4 fruit fly cellular contexts compared by ENCODE assay signal in the genomic region with DNA sequence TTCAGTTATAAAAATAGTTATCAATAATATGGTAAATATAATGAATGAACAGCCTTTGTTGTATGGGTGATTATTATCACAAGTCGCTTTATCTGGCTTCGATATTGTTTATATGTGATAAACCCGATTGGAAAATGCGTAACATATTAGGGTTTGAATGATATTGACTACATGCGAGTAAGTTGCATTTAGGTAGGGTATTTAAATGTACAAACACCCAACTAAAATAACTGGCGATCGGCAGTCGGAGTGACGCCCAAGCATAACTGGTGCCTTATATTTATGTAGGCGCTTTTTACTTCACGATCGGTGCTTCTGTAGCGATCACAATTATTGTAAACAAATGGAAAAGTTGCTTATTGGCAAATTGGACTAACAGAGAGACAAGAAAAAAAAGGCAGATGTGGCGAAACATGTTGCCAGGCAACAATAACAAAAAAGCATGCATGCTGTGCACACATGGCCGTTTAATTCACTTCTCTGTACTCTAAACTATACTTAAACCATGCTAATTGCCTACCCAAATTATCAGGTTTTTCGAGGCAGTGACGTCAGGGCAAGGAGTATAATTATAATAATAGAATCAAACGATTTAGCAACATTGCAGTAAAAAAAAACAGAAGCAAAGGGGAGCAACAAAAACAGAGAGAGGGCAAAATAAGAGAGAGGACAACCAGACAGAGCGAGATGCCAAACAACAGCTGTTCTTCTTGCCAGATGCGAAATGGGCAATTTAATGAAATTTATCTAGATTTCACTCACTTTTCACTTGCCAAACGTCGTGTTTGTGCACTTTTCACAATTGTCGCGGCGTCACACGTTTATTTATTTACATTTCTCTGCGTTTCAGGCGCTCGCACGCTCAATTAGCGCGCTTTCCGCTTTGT.
A peak's percentile ranks its signal among the peaks of the same experiment; 100 is the strongest.
TF ChIP-seq lines count a peak whose summit lies in the region.

No protein-coding gene starts in this region.

- TF ChIP-seq CTCF in whole organism, embryonic (GFP tag; optimal IDR thresholded peaks at IDR 0.05; lab: Kevin White, UChicago): no peak

TF ChIP-seq in whole organism, adult, 20 proteins besides CTCF, POLR2A, EP300 and RAD21:
- TF ChIP-seq CG7101 (tag; optimal IDR thresholded peaks at IDR 0.05; lab: Kevin White, UChicago) (no peak), kay (GFP tag; lab: Kevin White, UChicago; ENCODE audit: borderline replicate concordance) (peak; percentile 20), tj (GFP tag; optimal IDR thresholded peaks at IDR 0.05; lab: Kevin White, UChicago) (peak; percentile 35), bab1 (GFP tag; optimal IDR thresholded peaks at IDR 0.05; lab: Kevin White, UChicago) (no peak), pad (GFP tag; optimal IDR thresholded peaks at IDR 0.05; lab: Kevin White, UChicago) (peak; percentile 57)

TF ChIP-seq in whole organism, embryonic, 481 proteins besides CTCF, POLR2A, EP300 and RAD21 (continues in another document):
- TF ChIP-seq CG15269 (tag; optimal IDR thresholded peaks at IDR 0.05; lab: Kevin White, UChicago): no peak
- no peak for TF ChIP-seq luna (GFP tag; optimal IDR thresholded peaks at IDR 0.05; lab: Kevin White, UChicago)
- TF ChIP-seq vvl (GFP tag; IDR thresholded peaks at IDR 0.05; lab: Robert Waterston, UW): no peak
- no peak for TF ChIP-seq chif (GFP tag; optimal IDR thresholded peaks at IDR 0.05; lab: Kevin White, UChicago)
- no peak for TF ChIP-seq inv (GFP tag; IDR thresholded peaks at IDR 0.05; lab: Robert Waterston, UW; ENCODE audit: partially characterized antibody)
- TF ChIP-seq CG31224 (GFP tag; IDR thresholded peaks at IDR 0.05; lab: Robert Waterston, UW): no peak
- TF ChIP-seq slou (GFP tag; optimal IDR thresholded peaks at IDR 0.05; lab: Kevin White, UChicago): no peak
- TF ChIP-seq Atf3 (GFP tag; optimal IDR thresholded peaks at IDR 0.05; lab: Kevin White, UChicago): no peak
- no peak for TF ChIP-seq h (optimal IDR thresholded peaks at IDR 0.05; lab: Kevin White, UChicago)
- TF ChIP-seq crp (GFP tag; optimal IDR thresholded peaks at IDR 0.05; lab: Kevin White, UChicago): no peak
- TF ChIP-seq pzg (GFP tag; optimal IDR thresholded peaks at IDR 0.05; lab: Kevin White, UChicago): no peak
- no peak for TF ChIP-seq CG5953 (GFP tag; IDR thresholded peaks at IDR 0.05; lab: Robert Waterston, UW)
- TF ChIP-seq Xrp1 (GFP tag; IDR thresholded peaks at IDR 0.05; lab: Robert Waterston, UW): no peak
- no peak for TF ChIP-seq ap (GFP tag; IDR thresholded peaks at IDR 0.05; lab: Robert Waterston, UW)
- no peak for TF ChIP-seq peb (GFP tag; IDR thresholded peaks at IDR 0.05; lab: Robert Waterston, UW)
- TF ChIP-seq Kr (GFP tag; optimal IDR thresholded peaks at IDR 0.05; lab: Kevin White, UChicago): no peak
- no peak for TF ChIP-seq CG17361 (GFP tag; IDR thresholded peaks at IDR 0.05; lab: Robert Waterston, UW)
- no peak for TF ChIP-seq unpg (GFP tag; optimal IDR thresholded peaks at IDR 0.05; lab: Kevin White, UChicago)
- no peak for TF ChIP-seq jumu (GFP tag; optimal IDR thresholded peaks at IDR 0.05; lab: Kevin White, UChicago)
- TF ChIP-seq ham (GFP tag; IDR thresholded peaks at IDR 0.05; lab: Robert Waterston, UW): no peak
- TF ChIP-seq CG11504 (tag; optimal IDR thresholded peaks at IDR 0.05; lab: Kevin White, UChicago): peak; percentile 97
- TF ChIP-seq fd64A (GFP tag; optimal IDR thresholded peaks at IDR 0.05; lab: Kevin White, UChicago): no peak
- TF ChIP-seq ATbp (GFP tag; optimal IDR thresholded peaks at IDR 0.05; lab: Kevin White, UChicago): no peak
- TF ChIP-seq Ptx1 (GFP tag; IDR thresholded peaks at IDR 0.05; lab: Robert Waterston, UW): no peak
- no peak for TF ChIP-seq eyg (GFP tag; optimal IDR thresholded peaks at IDR 0.05; lab: Kevin White, UChicago)
- no peak for TF ChIP-seq bowl (GFP tag; IDR thresholded peaks at IDR 0.05; lab: Robert Waterston, UW)
- TF ChIP-seq HHEX (GFP tag; optimal IDR thresholded peaks at IDR 0.05; lab: Kevin White, UChicago): no peak

TF ChIP-seq in whole organism, prepupa, 60 proteins besides CTCF, POLR2A, EP300 and RAD21:
- peak; percentile 5 for TF ChIP-seq Sox14 (GFP tag; optimal IDR thresholded peaks at IDR 0.05; lab: Kevin White, UChicago)
- TF ChIP-seq CG34406 (GFP tag; optimal IDR thresholded peaks at IDR 0.05; lab: Kevin White, UChicago): no peak
- peak; percentile 42 for TF ChIP-seq CG6808 (GFP tag; optimal IDR thresholded peaks at IDR 0.05; lab: Kevin White, UChicago)
- peak; percentile 12 for TF ChIP-seq net (GFP tag; optimal IDR thresholded peaks at IDR 0.05; lab: Kevin White, UChicago)
- TF ChIP-seq CG6854 (GFP tag; optimal IDR thresholded peaks at IDR 0.05; lab: Kevin White, UChicago): no peak
- TF ChIP-seq CG9139 (GFP tag; optimal IDR thresholded peaks at IDR 0.05; lab: Kevin White, UChicago): peak; percentile 16
- peak; percentile 39 for TF ChIP-seq CG16779 (tag; optimal IDR thresholded peaks at IDR 0.05; lab: Kevin White, UChicago)
- peak; percentile 39 for TF ChIP-seq CG6276 (GFP tag; optimal IDR thresholded peaks at IDR 0.05; lab: Kevin White, UChicago)
- peak; percentile 18 for TF ChIP-seq svp (GFP tag; lab: Kevin White, UChicago)
- TF ChIP-seq Ets96B (tag; optimal IDR thresholded peaks at IDR 0.05; lab: Kevin White, UChicago): peak; percentile 22
- TF ChIP-seq Hr38 (GFP tag; optimal IDR thresholded peaks at IDR 0.05; lab: Kevin White, UChicago): no peak
- TF ChIP-seq ss (GFP tag; optimal IDR thresholded peaks at IDR 0.05; lab: Kevin White, UChicago): peak; percentile 3 to 52
- no peak for TF ChIP-seq CG4318 (GFP tag; optimal IDR thresholded peaks at IDR 0.05; lab: Kevin White, UChicago)
- no peak for TF ChIP-seq Hr39 (GFP tag; optimal IDR thresholded peaks at IDR 0.05; lab: Kevin White, UChicago)

TF ChIP-seq in whole organism, pupa, 21 proteins besides CTCF, POLR2A, EP300 and RAD21:
- TF ChIP-seq D1 (tag; optimal IDR thresholded peaks at IDR 0.05; lab: Kevin White, UChicago) (peak; percentile 5), Ets98B (GFP tag; IDR thresholded peaks at IDR 0.05; lab: Robert Waterston, UW) (no peak), CG34367 (tag; optimal IDR thresholded peaks at IDR 0.05; lab: Kevin White, UChicago) (peak; percentile 30), CG12605 (GFP tag; IDR thresholded peaks at IDR 0.05; lab: Robert Waterston, UW) (0 out of 2 replicates have a peak, but pooled peaks have one; percentile 39), CG15710 (tag; optimal IDR thresholded peaks at IDR 0.05; lab: Kevin White, UChicago) (no peak), CG10348 (GFP tag; IDR thresholded peaks at IDR 0.05; lab: Robert Waterston, UW) (no peak), CG8159 (tag; optimal IDR thresholded peaks at IDR 0.05; lab: Kevin White, UChicago) (peak; percentile 34), CG4496 (GFP tag; IDR thresholded peaks at IDR 0.05; lab: Robert Waterston, UW) (0 out of 3 replicates have a peak, but pooled peaks have one; percentile 41), fd96Ca (GFP tag; IDR thresholded peaks at IDR 0.05; lab: Robert Waterston, UW) (no peak), Pif1B (GFP tag; optimal IDR thresholded peaks at IDR 0.05; lab: Kevin White, UChicago) (peak; percentile 1), Snoo (tag; optimal IDR thresholded peaks at IDR 0.05; lab: Kevin White, UChicago) (no peak), gl (tag; optimal IDR thresholded peaks at IDR 0.05; lab: Kevin White, UChicago) (no peak), CG14655 (GFP tag; optimal IDR thresholded peaks at IDR 0.05; lab: Kevin White, UChicago) (peak; percentile 47), CG8301 (tag; optimal IDR thresholded peaks at IDR 0.05; lab: Kevin White, UChicago) (no peak)
